Fruit fly (Drosophila melanogaster): ENCODE results near the gene CG17672.

Gene CG17672

dm6 chr3L:13046758-13047157, 18.0 kb downstream of the CG17672 start, which contains the start of gene CG11279 (continued):
- no peak for TF ChIP-seq CG7271 (tag; optimal IDR thresholded peaks at IDR 0.05)
- no peak for TF ChIP-seq CG1647 (GFP tag; optimal IDR thresholded peaks at IDR 0.05)
- no peak for TF ChIP-seq Dip3 (GFP tag; optimal IDR thresholded peaks at IDR 0.05)
- no peak for TF ChIP-seq emc (GFP tag; optimal IDR thresholded peaks at IDR 0.05)
- peak; percentile 58 for TF ChIP-seq CG3847 (GFP tag; IDR thresholded peaks at IDR 0.05)
- TF ChIP-seq pfk (GFP tag; optimal IDR thresholded peaks at IDR 0.05): no peak
- no peak for TF ChIP-seq mam (GFP tag; optimal IDR thresholded peaks at IDR 0.05)
- TF ChIP-seq MESR4 (GFP tag; optimal IDR thresholded peaks at IDR 0.05): peak; percentile 58
- TF ChIP-seq Ets97D (GFP tag; optimal IDR thresholded peaks at IDR 0.05): peak; percentile 37
- TF ChIP-seq CG2116 (GFP tag; optimal IDR thresholded peaks at IDR 0.05): peak; percentile 74
- no peak for TF ChIP-seq CG2199 (GFP tag; IDR thresholded peaks at IDR 0.05)
- no peak for TF ChIP-seq H15 (GFP tag; IDR thresholded peaks at IDR 0.05)
- TF ChIP-seq Six4 (GFP tag; optimal IDR thresholded peaks at IDR 0.05): no peak
- peak; percentile 73 for TF ChIP-seq BEAF-32 (GFP tag; optimal IDR thresholded peaks at IDR 0.05)
- no peak for TF ChIP-seq CG14965 (GFP tag; optimal IDR thresholded peaks at IDR 0.05; ENCODE audit: borderline replicate concordance)
- no peak for TF ChIP-seq Oli (tag; optimal IDR thresholded peaks at IDR 0.05)
- no peak for TF ChIP-seq CG2712 (tag; optimal IDR thresholded peaks at IDR 0.05)
- no peak for TF ChIP-seq esg (GFP tag; conservative IDR thresholded peaks at IDR 0.05)
- no peak for TF ChIP-seq nau (GFP tag; optimal IDR thresholded peaks at IDR 0.05)
- TF ChIP-seq B-H1 (GFP tag; IDR thresholded peaks at IDR 0.05): no peak
- no peak for TF ChIP-seq gcm2 (GFP tag; optimal IDR thresholded peaks at IDR 0.05)
- TF ChIP-seq CG10274 (GFP tag; optimal IDR thresholded peaks at IDR 0.05): no peak
- TF ChIP-seq BtbVII (GFP tag; optimal IDR thresholded peaks at IDR 0.05): no peak
- TF ChIP-seq ttk (GFP tag; IDR thresholded peaks at IDR 0.05): no peak
- TF ChIP-seq CG17385 (GFP tag; optimal IDR thresholded peaks at IDR 0.05): no peak
- no peak for TF ChIP-seq twi (tag; optimal IDR thresholded peaks at IDR 0.05)
- peak; percentile 78; the same call in 2 of the 3 replicates for TF ChIP-seq CG7963 (GFP tag; IDR thresholded peaks at IDR 0.05; ENCODE audit: partially characterized antibody)
- no peak for TF ChIP-seq pho (GFP tag; optimal IDR thresholded peaks at IDR 0.05)
- TF ChIP-seq grau (tag; optimal IDR thresholded peaks at IDR 0.05): peak; percentile 6
- no peak for TF ChIP-seq CG4404 (GFP tag; IDR thresholded peaks at IDR 0.05)
- 0 out of 3 replicates have a peak, but pooled peaks have one; percentile 59 for TF ChIP-seq hb (GFP tag; IDR thresholded peaks at IDR 0.05; ENCODE audit: partially characterized antibody)
- TF ChIP-seq al (GFP tag; IDR thresholded peaks at IDR 0.05): no peak
- TF ChIP-seq tll (GFP tag; optimal IDR thresholded peaks at IDR 0.05): no peak
- TF ChIP-seq NC2β (GFP tag; optimal IDR thresholded peaks at IDR 0.05): no peak
- TF ChIP-seq CG17186 (GFP tag; optimal IDR thresholded peaks at IDR 0.05): peak; percentile 12
- TF ChIP-seq Sin3A (optimal IDR thresholded peaks at IDR 0.05): peak; percentile 16
- TF ChIP-seq chm (GFP tag; IDR thresholded peaks at IDR 0.05): no peak
- TF ChIP-seq CG12104 (GFP tag; optimal IDR thresholded peaks at IDR 0.05): no peak
- TF ChIP-seq lov (optimal IDR thresholded peaks at IDR 0.05): no peak
- no peak for TF ChIP-seq lov (GFP tag; IDR thresholded peaks at IDR 0.05)
- TF ChIP-seq Hr3 (GFP tag; optimal IDR thresholded peaks at IDR 0.05): no peak
- no peak for TF ChIP-seq dati (GFP tag; IDR thresholded peaks at IDR 0.05)
- no peak for TF ChIP-seq Hey (tag; optimal IDR thresholded peaks at IDR 0.05)
- TF ChIP-seq scrt (GFP tag; optimal IDR thresholded peaks at IDR 0.05): no peak
- TF ChIP-seq CG10543 (GFP tag; optimal IDR thresholded peaks at IDR 0.05): no peak
- TF ChIP-seq Doc3 (GFP tag; IDR thresholded peaks at IDR 0.05; ENCODE audit: partially characterized antibody): peak; percentile 54; the same call in 2 of the 3 replicates
- peak; percentile 73 for TF ChIP-seq CG6791 (GFP tag; IDR thresholded peaks at IDR 0.05; ENCODE audit: partially characterized antibody)
- TF ChIP-seq tx (GFP tag; optimal IDR thresholded peaks at IDR 0.05): no peak
- no peak for TF ChIP-seq lilli (GFP tag; optimal IDR thresholded peaks at IDR 0.05)
- TF ChIP-seq ro (GFP tag; IDR thresholded peaks at IDR 0.05): no peak
- TF ChIP-seq eyg (GFP tag; optimal IDR thresholded peaks at IDR 0.05): no peak
- TF ChIP-seq CG11093 (GFP tag; IDR thresholded peaks at IDR 0.05): no peak

Data from whole organism, embryonic.